Worm (Caenorhabditis elegans) whole organism, late embryonic: ENCODE results near the gene sup-37.
"Not testable (repeated sequence)": the region's sequence is repeated elsewhere in the genome, so short reads cannot be mapped to it uniquely, and the experiment has no call there.

ENCODE experiments used
- ahr-1 ChIP-seq: sonication (generic microtip); optimal IDR thresholded peaks from 2 replicates; lab custom pipeline; 2016; ENCODE audit warnings: missing genetic modification characterization, missing compliant biosample characterization
- ceh-18 ChIP-seq: sonication (generic microtip); optimal IDR thresholded peaks from 2 replicates; lab custom pipeline; 2016; ENCODE audit warnings: missing genetic modification characterization, missing compliant biosample characterization
- ceh-2 ChIP-seq: sonication (generic microtip); optimal IDR thresholded peaks from 2 replicates; lab custom pipeline; 2016; ENCODE audit warnings: missing genotype, missing genetic modification characterization, missing compliant biosample characterization
- ceh-24 ChIP-seq: sonication (generic microtip); optimal IDR thresholded peaks from 2 replicates; lab custom pipeline; 2016; ENCODE audit warnings: mild to moderate bottlenecking, missing genetic modification characterization, missing compliant biosample characterization
- ceh-31 ChIP-seq: sonication (generic microtip); optimal IDR thresholded peaks from 2 replicates; lab custom pipeline; 2016; ENCODE audit warnings: missing genetic modification characterization, missing compliant biosample characterization
- ceh-45 ChIP-seq: fragments of 200-800 bp; sonication (Bioruptor generic); IDR thresholded peaks from 2 replicates; pipeline ENCODE4 v1.3.6; 2022; ENCODE audit warnings: missing genetic modification reagents, missing genetic modification characterization, missing compliant biosample characterization
- dmd-4 ChIP-seq: sonication (generic microtip); optimal IDR thresholded peaks from 2 replicates; lab custom pipeline; 2016; ENCODE audit warnings: borderline replicate concordance, missing genetic modification characterization, missing compliant biosample characterization
- fkh-10 ChIP-seq: fragments of 150-350 bp; optimal IDR thresholded peaks from 2 replicates; lab custom pipeline; 2014; ENCODE audit warnings: missing biosample characterization, missing genetic modification reagents, missing genetic modification characterization
- gmeb-2 ChIP-seq: sonication (generic microtip); optimal IDR thresholded peaks from 2 replicates; lab custom pipeline; 2016; ENCODE audit warnings: missing genetic modification characterization, inconsistent platforms, missing compliant biosample characterization
- hlh-6 ChIP-seq: sonication (generic microtip); optimal IDR thresholded peaks from 2 replicates; lab custom pipeline; 2016; ENCODE audit warnings: missing genotype, missing genetic modification characterization, missing compliant biosample characterization
- hlh-8 ChIP-seq: sonication (generic microtip); optimal IDR thresholded peaks from 2 replicates; lab custom pipeline; 2016; ENCODE audit warnings: missing genotype, missing genetic modification characterization, missing compliant biosample characterization
- lin-11 ChIP-seq: fragments of 200-800 bp; sonication (Bioruptor generic); optimal IDR thresholded peaks from 2 replicates; lab custom pipeline; 2018; ENCODE audit warnings: mild to moderate bottlenecking, missing genetic modification characterization, missing compliant biosample characterization
- mec-3 ChIP-seq: sonication (generic microtip); optimal IDR thresholded peaks from 2 replicates; lab custom pipeline; 2016; ENCODE audit warnings: borderline replicate concordance, missing genetic modification characterization, missing compliant biosample characterization
- nfya-1 ChIP-seq: sonication (generic microtip); optimal IDR thresholded peaks from 2 replicates; lab custom pipeline; 2017; ENCODE audit warnings: missing genetic modification characterization, mild to moderate bottlenecking, missing compliant biosample characterization, antibody characterized with exemption, moderate library complexity
- nhr-11 ChIP-seq: fragments of 150-350 bp; optimal IDR thresholded peaks from 2 replicates; lab custom pipeline; 2014; ENCODE audit warnings: missing biosample characterization, missing genetic modification characterization
- npax-4 ChIP-seq: sonication (generic microtip); optimal IDR thresholded peaks from 2 replicates; lab custom pipeline; 2016; ENCODE audit warnings: missing genetic modification characterization, missing compliant biosample characterization
- odd-2 ChIP-seq: sonication (generic microtip); optimal IDR thresholded peaks from 2 replicates; lab custom pipeline; 2017; ENCODE audit warnings: antibody characterized with exemption, mild to moderate bottlenecking, missing genetic modification characterization, missing compliant biosample characterization
- pax-1 ChIP-seq: fragments of 150-350 bp; optimal IDR thresholded peaks from 2 replicates; lab custom pipeline; 2014; ENCODE audit warnings: missing biosample characterization, missing genetic modification characterization
- rnt-1 ChIP-seq: sonication (generic microtip); optimal IDR thresholded peaks from 2 replicates; lab custom pipeline; 2016; ENCODE audit warnings: missing genetic modification characterization, missing compliant biosample characterization
- sox-2 ChIP-seq: fragments of 200-800 bp; sonication (Bioruptor generic); IDR thresholded peaks from 2 replicates; pipeline ENCODE4 v1.3.6; 2022; ENCODE audit warnings: missing genetic modification reagents, missing genetic modification characterization, missing compliant biosample characterization
- sox-4 ChIP-seq: sonication (generic microtip); optimal IDR thresholded peaks from 2 replicates; lab custom pipeline; 2017; ENCODE audit warnings: mild to moderate bottlenecking, missing genetic modification characterization, inconsistent platforms, missing compliant biosample characterization
- syd-9 ChIP-seq: sonication (generic microtip); optimal IDR thresholded peaks from 2 replicates; lab custom pipeline; 2016; ENCODE audit warnings: mild to moderate bottlenecking, missing genetic modification characterization, moderate library complexity, missing compliant biosample characterization
- tbx-2 ChIP-seq: sonication (generic microtip); optimal IDR thresholded peaks from 2 replicates; lab custom pipeline; 2016; ENCODE audit warnings: missing genetic modification characterization, missing compliant biosample characterization
- tbx-7 ChIP-seq: sonication (generic microtip); optimal IDR thresholded peaks from 2 replicates; lab custom pipeline; 2016; ENCODE audit warnings: missing genotype, missing genetic modification characterization, missing compliant biosample characterization
- ttx-3 ChIP-seq: sonication (generic microtip); optimal IDR thresholded peaks from 2 replicates; lab custom pipeline; 2016; ENCODE audit warnings: missing genetic modification reagents, missing genetic modification characterization, missing compliant biosample characterization
- unc-3 ChIP-seq, 2 experiments: fragments of 200-800 bp in 1 of 2; sonication (Bioruptor generic) in 1 of 2; sonication (generic microtip) in 1 of 2; conservative IDR thresholded peaks in 1 of 2; optimal IDR thresholded peaks in 1 of 2; 2 replicates each; pipeline versions ENCODE4 v1.3.6 to Lab custom; 2016 to 2022; ENCODE audit warnings: missing compliant biosample characterization in 2 of 2, missing genetic modification characterization in 2 of 2, missing genetic modification reagents in 1 of 2
- unc-42 ChIP-seq: sonication (generic microtip); optimal IDR thresholded peaks from 2 replicates; lab custom pipeline; 2016; ENCODE audit warnings: missing genotype, missing genetic modification characterization, missing compliant biosample characterization
- zip-5 ChIP-seq: sonication (generic microtip); optimal IDR thresholded peaks from 2 replicates; lab custom pipeline; 2016; ENCODE audit warnings: missing genetic modification characterization, missing compliant biosample characterization

sup-37 gene

DNA sequence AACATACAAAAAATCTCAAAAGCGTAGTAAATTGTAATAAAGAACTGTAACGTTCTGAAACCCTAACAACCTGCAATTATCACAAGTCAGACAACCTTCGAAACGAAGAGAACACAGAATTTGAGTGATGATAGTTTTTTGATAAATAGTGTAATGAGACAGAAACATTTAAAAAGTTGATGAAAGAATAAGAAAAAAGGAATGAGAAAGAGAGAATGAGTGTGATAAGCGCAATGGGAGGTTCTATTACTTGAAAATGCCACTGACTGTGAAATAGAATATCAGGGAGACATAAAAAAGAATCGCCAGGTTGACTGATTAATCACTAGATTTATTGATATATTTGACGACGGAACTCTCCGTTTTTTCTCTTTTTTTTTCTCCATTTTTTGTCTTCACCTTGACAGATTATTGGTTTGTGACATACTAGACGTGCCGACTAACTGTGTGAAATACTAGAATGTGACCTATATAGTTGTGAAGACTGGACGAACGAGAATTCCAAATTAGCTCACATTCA lies 13.0 kb downstream of the sup-37 start:
- TF ChIP-seq ahr-1 (tag; lab: Kevin White, UChicago) (no peak), ceh-45 (no peak), pax-1 (tag; lab: Kevin White, UChicago) (no peak), ceh-2 (tag; lab: Kevin White, UChicago) (no peak), gmeb-2 (tag; lab: Kevin White, UChicago) (no peak), tbx-7 (no peak), lin-11 (tag; lab: Kevin White, UChicago) (no peak), npax-4 (no peak), fkh-10 (no peak), nhr-11 (tag; lab: Kevin White, UChicago) (no peak)
- TF ChIP-seq, all 69 proteins: peak for 0

ce11 chrV:8800978-8801559 lies 14.7 kb downstream of the sup-37 start, which contains the start of gene magu-2:
magu-2 (minus strand) TSS chrV:8801028.
- no peak for TF ChIP-seq hlh-8 (tag; lab: Kevin White, UChicago)
- no peak for TF ChIP-seq mec-3 (tag; lab: Kevin White, UChicago)
- TF ChIP-seq dmd-4 (tag; lab: Kevin White, UChicago): no peak
- no peak for TF ChIP-seq ttx-3 (tag; lab: Kevin White, UChicago)
- no peak for TF ChIP-seq odd-2 (tag; lab: Kevin White, UChicago)
- TF ChIP-seq sox-2 (GFP tag; lab: Robert Waterston, UW): no peak
- TF ChIP-seq ceh-45: no peak
- TF ChIP-seq sox-4 (tag; lab: Kevin White, UChicago): no peak

- TF ChIP-seq ceh-24 (tag; lab: Kevin White, UChicago) (no peak), ceh-18 (tag; lab: Kevin White, UChicago) (peak; percentile 91), ttx-3 (tag; lab: Kevin White, UChicago) (no peak), ceh-31 (tag; lab: Kevin White, UChicago) (peak; percentile 22), syd-9 (no peak), tbx-2 (tag; lab: Kevin White, UChicago) (peak; percentile 15), nfya-1 (tag; lab: Kevin White, UChicago) (peak; percentile 17), rnt-1 (peak; percentile 68)
- TF ChIP-seq, all 69 proteins: peak for 5
These were observed 15.9 kb downstream of the sup-37 start for ce11 chrV:8802252-8802651.

DNA sequence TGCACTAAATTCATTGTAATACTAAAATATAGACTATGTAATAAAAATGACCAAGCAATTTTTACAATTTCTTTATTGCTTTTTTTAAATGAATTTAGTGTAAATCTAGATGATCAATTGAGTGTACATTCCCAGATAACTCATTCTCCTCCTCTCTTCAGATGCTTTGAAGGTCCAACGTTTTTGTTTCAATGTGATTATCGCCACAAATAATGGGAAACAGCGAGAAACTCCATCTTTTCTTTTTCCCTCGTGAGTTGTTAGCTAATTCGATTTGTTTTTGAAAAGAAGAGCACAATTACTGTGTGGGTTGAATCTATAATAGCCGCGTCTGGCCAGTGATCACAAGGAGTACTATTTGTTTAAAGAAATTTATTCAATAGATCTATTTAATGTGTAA lies 18.7 kb downstream of the sup-37 start:
- TF ChIP-seq ceh-31 (tag; lab: Kevin White, UChicago) (peak; percentile 42), unc-42 (peak; percentile 91), zip-5 (tag; lab: Kevin White, UChicago) (no peak)
- TF ChIP-seq, all 69 proteins: peak for 2

DNA sequence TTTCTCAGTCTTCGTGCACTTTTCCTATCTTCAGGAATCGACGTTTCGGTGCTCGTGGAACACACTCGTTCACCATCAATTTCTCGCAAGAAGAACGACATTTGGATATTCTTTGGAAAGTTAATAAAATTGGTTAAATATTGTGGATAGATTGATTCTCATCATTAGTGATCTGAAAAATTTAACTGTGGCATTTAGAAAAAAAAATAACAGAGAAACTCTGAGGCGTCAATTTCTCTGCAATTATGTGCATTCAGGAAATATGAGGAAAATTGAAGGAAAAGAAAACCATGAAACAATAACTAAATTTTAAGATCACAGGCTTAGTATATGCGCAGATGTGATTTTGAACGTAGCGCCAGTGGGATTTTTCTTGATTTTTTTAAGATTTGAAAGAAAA lies 33.5 kb downstream of the sup-37 start, which contains the start of gene rpm-1:
Gene rpm-1, minus strand, starts transcription at position 101 of the 400 bp plus-strand sequence.
- TF ChIP-seq hlh-6, sox-4, ceh-31 (tag; lab: Kevin White, UChicago): not testable (repeated sequence)
- TF ChIP-seq, all 69 proteins: peak for 0; not testable (repeated sequence) for 69

- not testable (repeated sequence) for TF ChIP-seq ceh-45; hlh-6 (tag; lab: Kevin White, UChicago); unc-3 (GFP tag; conservative IDR thresholded peaks at IDR 0.05; lab: Robert Waterston, UW); unc-3 (tag; optimal IDR thresholded peaks at IDR 0.05; lab: Kevin White, UChicago)
- TF ChIP-seq, all 69 proteins: peak for 0; not testable (repeated sequence) for 69
These were observed 49.0 kb downstream of the sup-37 start, which contains the start of gene F07B7.7 for ce11 chrV:8835311-8835710. F07B7.7 (plus strand) TSS chrV:8835611.
